Fruit fly (Drosophila melanogaster) whole organism, embryonic: ENCODE results near the gene CG14839.

Source experiments
- B-H1 ChIP-seq: fragments of 200-800 bp; sonication (Bioruptor generic); IDR thresholded peaks from 3 replicates; pipeline ENCODE4 v1.3.6; 2022; ENCODE audit warnings: missing biosample characterization, missing genetic modification characterization
- BtbVII ChIP-seq: fragments of 200-800 bp; sonication (Bioruptor generic); optimal IDR thresholded peaks from 3 replicates; lab custom pipeline; 2017; ENCODE audit warnings: missing biosample characterization, mild to moderate bottlenecking, missing genetic modification characterization
- CG1024 ChIP-seq: fragments of 200-800 bp; sonication (Bioruptor generic); IDR thresholded peaks from 2 replicates; pipeline ENCODE4 v1.3.6; 2022; ENCODE audit warnings: missing biosample characterization, missing genetic modification characterization
- CG10959 ChIP-seq: fragments of 200-800 bp; sonication (Bioruptor generic); IDR thresholded peaks from 2 replicates; pipeline ENCODE4 v1.3.6; 2022; ENCODE audit warnings: missing biosample characterization, missing genetic modification characterization
- CG11504 ChIP-seq: fragments of 200-800 bp; sonication (Bioruptor generic); optimal IDR thresholded peaks from 3 replicates; lab custom pipeline; 2019; ENCODE audit warnings: missing biosample characterization, mild to moderate bottlenecking, missing genetic modification characterization, moderate library complexity
- CG12071 ChIP-seq: fragments of 200-800 bp; sonication (Bioruptor generic); optimal IDR thresholded peaks from 3 replicates; lab custom pipeline; 2018; ENCODE audit warnings: missing biosample characterization, mild to moderate bottlenecking, missing genetic modification characterization
- CG12769 ChIP-seq: fragments of 200-800 bp; sonication (Bioruptor generic); optimal IDR thresholded peaks from 2 replicates; lab custom pipeline; 2019; ENCODE audit warnings: missing biosample characterization, mild to moderate bottlenecking, missing genetic modification characterization, moderate library complexity
- CG13424 ChIP-seq: fragments of 200-800 bp; sonication (Bioruptor generic); optimal IDR thresholded peaks from 2 replicates; lab custom pipeline; 2019; ENCODE audit warnings: missing biosample characterization, mild to moderate bottlenecking, missing genetic modification characterization, moderate library complexity
- CG13624 ChIP-seq: fragments of 200-800 bp; sonication (Bioruptor generic); optimal IDR thresholded peaks from 2 replicates; lab custom pipeline; 2016; ENCODE audit warnings: missing biosample characterization, missing genetic modification characterization
- CG15073 ChIP-seq: fragments of 200-800 bp; sonication (Bioruptor generic); optimal IDR thresholded peaks from 2 replicates; lab custom pipeline; 2016; ENCODE audit warnings: missing biosample characterization, missing genetic modification characterization
- CG17186 ChIP-seq: fragments of 200-800 bp; sonication (Bioruptor generic); optimal IDR thresholded peaks from 3 replicates; lab custom pipeline; 2017; ENCODE audit warnings: missing biosample characterization, missing genetic modification reagents, missing genetic modification characterization
- CG17612 ChIP-seq: fragments of 200-800 bp; sonication (Bioruptor generic); IDR thresholded peaks from 2 replicates; pipeline ENCODE4 v1.3.6; 2022; ENCODE audit warnings: missing biosample characterization, missing genetic modification characterization
- CG17802 ChIP-seq: fragments of 200-800 bp; sonication (Bioruptor generic); optimal IDR thresholded peaks from 2 replicates; lab custom pipeline; 2018; ENCODE audit warnings: missing biosample characterization, mild to moderate bottlenecking, missing genetic modification characterization, moderate library complexity
- CG2678 ChIP-seq: fragments of 200-800 bp; sonication (Bioruptor generic); optimal IDR thresholded peaks from 3 replicates; lab custom pipeline; 2019; ENCODE audit warnings: missing biosample characterization, mild to moderate bottlenecking, missing genetic modification characterization, moderate library complexity
- CG30403 ChIP-seq: fragments of 200-800 bp; sonication (Bioruptor generic); optimal IDR thresholded peaks from 3 replicates; lab custom pipeline; 2016; ENCODE audit warnings: missing biosample characterization, missing genetic modification characterization
- CG4360 ChIP-seq: fragments of 200-800 bp; sonication (Bioruptor generic); IDR thresholded peaks from 2 replicates; pipeline ENCODE4 v1.3.6; 2022; ENCODE audit warnings: missing biosample characterization, missing genetic modification characterization
- CG6254 ChIP-seq: fragments of 200-800 bp; sonication (Bioruptor generic); optimal IDR thresholded peaks from 3 replicates; lab custom pipeline; 2017; ENCODE audit warnings: mild to moderate bottlenecking, missing biosample characterization, missing genetic modification reagents, missing genetic modification characterization
- CG6654 ChIP-seq: fragments of 200-800 bp; sonication (Bioruptor generic); optimal IDR thresholded peaks from 2 replicates; lab custom pipeline; 2017; ENCODE audit warnings: missing biosample characterization, mild to moderate bottlenecking, missing genetic modification characterization
- CG6813 ChIP-seq: fragments of 200-800 bp; sonication (Bioruptor generic); optimal IDR thresholded peaks from 2 replicates; lab custom pipeline; 2017; ENCODE audit warnings: missing biosample characterization, missing genetic modification characterization, mild to moderate bottlenecking, moderate library complexity, missing genetic modification reagents
- CG7556 ChIP-seq: fragments of 200-800 bp; sonication (Bioruptor generic); optimal IDR thresholded peaks from 2 replicates; lab custom pipeline; 2017; ENCODE audit warnings: missing biosample characterization, mild to moderate bottlenecking, missing genetic modification characterization
- CG7745 ChIP-seq: fragments of 200-800 bp; sonication (Bioruptor generic); optimal IDR thresholded peaks from 2 replicates; lab custom pipeline; 2018; ENCODE audit warnings: missing biosample characterization, mild to moderate bottlenecking, missing genetic modification characterization, moderate library complexity
- CG9215 ChIP-seq: fragments of 200-800 bp; sonication (Bioruptor generic); IDR thresholded peaks from 2 replicates; pipeline ENCODE4 v1.3.6; 2022; ENCODE audit warnings: missing biosample characterization, missing genetic modification characterization
- CG9437 ChIP-seq: fragments of 200-800 bp; sonication (Bioruptor generic); optimal IDR thresholded peaks from 2 replicates; lab custom pipeline; 2018; ENCODE audit warnings: missing biosample characterization, mild to moderate bottlenecking, missing genetic modification characterization
- CTCF ChIP-seq: fragments of 200-800 bp; sonication (Bioruptor generic); optimal IDR thresholded peaks from 2 replicates; lab custom pipeline; 2017; ENCODE audit warnings: missing biosample characterization, mild to moderate bottlenecking, missing genetic modification characterization, moderate library complexity
- CkIIα-i1 ChIP-seq: fragments of 200-800 bp; sonication (Bioruptor generic); IDR thresholded peaks from 2 replicates; pipeline ENCODE4 v1.3.6; 2022; ENCODE audit warnings: missing biosample characterization, missing genetic modification characterization
- D ChIP-seq, 2 experiments: fragments of 200-800 bp in 1 of 2; fragments of >200 bp in 1 of 2; sonication (Bioruptor generic) in 1 of 2; optimal IDR thresholded peaks; 2 replicates in 1 of 2; 3 replicates in 1 of 2; lab custom pipeline; 2017; ENCODE audit warnings: mild to moderate bottlenecking in 1 of 2, missing biosample characterization in 1 of 2, missing genetic modification characterization in 1 of 2, missing genetic modification reagents in 1 of 2
- Dp ChIP-seq: fragments of 200-800 bp; sonication (Bioruptor generic); optimal IDR thresholded peaks from 2 replicates; lab custom pipeline; 2018; ENCODE audit warnings: missing biosample characterization, mild to moderate bottlenecking, missing genetic modification characterization, moderate library complexity
- GATAe ChIP-seq: fragments of 200-800 bp; sonication (Bioruptor generic); conservative IDR thresholded peaks from 2 replicates; pipeline ENCODE4 v1.3.6; 2022; ENCODE audit warnings: missing biosample characterization, missing genetic modification characterization
- HLH3B ChIP-seq: fragments of 200-800 bp; sonication (Bioruptor generic); IDR thresholded peaks from 2 replicates; pipeline ENCODE4 v1.3.6; 2022; ENCODE audit warnings: missing biosample characterization, missing genetic modification characterization
- Hsf ChIP-seq: fragments of 200-800 bp; sonication (Bioruptor generic); optimal IDR thresholded peaks from 3 replicates; lab custom pipeline; 2016; ENCODE audit warnings: missing biosample characterization, missing genetic modification characterization
- MESR4 ChIP-seq: fragments of 200-800 bp; sonication (Bioruptor generic); optimal IDR thresholded peaks from 2 replicates; lab custom pipeline; 2018; ENCODE audit warnings: missing biosample characterization, mild to moderate bottlenecking, missing genetic modification characterization, moderate library complexity
- Meics ChIP-seq: fragments of 200-800 bp; sonication (Bioruptor generic); optimal IDR thresholded peaks from 2 replicates; lab custom pipeline; 2017; ENCODE audit warnings: missing biosample characterization, mild to moderate bottlenecking, missing genetic modification characterization
- Optix ChIP-seq: fragments of 200-800 bp; sonication (Bioruptor generic); IDR thresholded peaks from 3 replicates; pipeline ENCODE4 v1.3.6; 2022; ENCODE audit warnings: missing biosample characterization, missing genetic modification characterization
- Six4 ChIP-seq: fragments of 200-800 bp; sonication (Bioruptor generic); optimal IDR thresholded peaks from 2 replicates; lab custom pipeline; 2016; ENCODE audit warnings: missing biosample characterization, missing genetic modification characterization
- Spps ChIP-seq: fragments of 200-800 bp; sonication (Bioruptor generic); optimal IDR thresholded peaks from 2 replicates; lab custom pipeline; 2018; ENCODE audit warnings: missing biosample characterization, mild to moderate bottlenecking, missing genetic modification characterization
- Usf ChIP-seq: fragments of 200-800 bp; sonication (Bioruptor generic); optimal IDR thresholded peaks from 2 replicates; lab custom pipeline; 2017; ENCODE audit warnings: missing genotype, missing biosample characterization, missing genetic modification characterization
- al ChIP-seq: fragments of 200-800 bp; sonication (Bioruptor generic); IDR thresholded peaks from 2 replicates; pipeline ENCODE4 v1.3.6; 2022; ENCODE audit warnings: missing biosample characterization, missing genetic modification characterization
- disco-r ChIP-seq: fragments of 200-800 bp; sonication (Bioruptor generic); optimal IDR thresholded peaks from 2 replicates; lab custom pipeline; 2016; ENCODE audit warnings: missing biosample characterization, missing genetic modification characterization
- hb ChIP-seq: fragments of 200-800 bp; sonication (Bioruptor generic); IDR thresholded peaks from 3 replicates; pipeline ENCODE4 v1.3.6; 2022; ENCODE audit warnings: missing biosample characterization, missing genetic modification characterization; ENCODE audit not compliant: partially characterized antibody
- ind ChIP-seq: fragments of 200-800 bp; sonication (Bioruptor generic); optimal IDR thresholded peaks from 3 replicates; lab custom pipeline; 2016; ENCODE audit warnings: missing biosample characterization, missing genetic modification characterization
- jumu ChIP-seq: fragments of 200-800 bp; sonication (Bioruptor generic); optimal IDR thresholded peaks from 3 replicates; lab custom pipeline; 2016; ENCODE audit warnings: missing biosample characterization, missing genetic modification characterization
- ken ChIP-seq: fragments of 200-800 bp; sonication (Bioruptor generic); IDR thresholded peaks from 3 replicates; pipeline ENCODE4 v1.3.6; 2022; ENCODE audit warnings: missing biosample characterization, missing genetic modification characterization
- kni ChIP-seq: fragments of 200-800 bp; sonication (Bioruptor generic); optimal IDR thresholded peaks from 3 replicates; lab custom pipeline; 2017; ENCODE audit warnings: mild to moderate bottlenecking, missing biosample characterization, missing genetic modification reagents, missing genetic modification characterization
- p53 ChIP-seq: fragments of 200-800 bp; sonication (Bioruptor generic); optimal IDR thresholded peaks from 2 replicates; lab custom pipeline; 2016; ENCODE audit warnings: missing biosample characterization, missing genetic modification characterization
- repo ChIP-seq: fragments of 200-800 bp; sonication (Bioruptor generic); optimal IDR thresholded peaks from 2 replicates; lab custom pipeline; 2016; ENCODE audit warnings: missing biosample characterization, missing genetic modification characterization
- sc ChIP-seq, 3 experiments: fragments of >200 bp in 2 of 3; fragments of 200-800 bp in 1 of 3; sonication (Bioruptor generic) in 1 of 3; optimal IDR thresholded peaks; 2 replicates in 2 of 3; 3 replicates in 1 of 3; lab custom pipeline; 2017; ENCODE audit warnings: mild to moderate bottlenecking in 1 of 3, missing biosample characterization in 1 of 3, missing genetic modification characterization in 1 of 3, missing genetic modification reagents in 1 of 3
- seq ChIP-seq: fragments of 200-800 bp; sonication (Bioruptor generic); IDR thresholded peaks from 2 replicates; pipeline ENCODE4 v1.3.6; 2022; ENCODE audit warnings: missing biosample characterization, missing genetic modification characterization
- sisA ChIP-seq: fragments of 200-800 bp; sonication (Bioruptor generic); IDR thresholded peaks from 2 replicates; pipeline ENCODE4 v1.3.6; 2022; ENCODE audit warnings: missing biosample characterization, missing genetic modification characterization
- vvl ChIP-seq: fragments of 200-800 bp; sonication (Bioruptor generic); IDR thresholded peaks from 2 replicates; pipeline ENCODE4 v1.3.6; 2022; ENCODE audit warnings: missing biosample characterization, missing genetic modification characterization
- zf30C ChIP-seq: fragments of 200-800 bp; sonication (Bioruptor generic); optimal IDR thresholded peaks from 3 replicates; lab custom pipeline; 2018; ENCODE audit warnings: missing biosample characterization, mild to moderate bottlenecking, missing genetic modification characterization

The CG14839 gene

dm6 chr3R:14283754-14284421, 21.7 kb downstream of the CG14839 start (continued):
- peak; percentile 99 for TF ChIP-seq CG2678 (tag; lab: Kevin White, UChicago)
- peak; percentile 92 for TF ChIP-seq zf30C (GFP tag; lab: Kevin White, UChicago)
- peak; percentile 95 for TF ChIP-seq CG6254 (GFP tag; lab: Kevin White, UChicago)
- no peak for TF ChIP-seq CkIIα-i1 (GFP tag; lab: Robert Waterston, UW)
- TF ChIP-seq CG30403 (GFP tag; lab: Kevin White, UChicago): peak; percentile 99
- TF ChIP-seq jumu (GFP tag; lab: Kevin White, UChicago): peak; percentile 90
- TF ChIP-seq CG7556 (GFP tag; lab: Kevin White, UChicago): peak; percentile 99
- peak; percentile 90 for TF ChIP-seq disco-r (GFP tag; lab: Kevin White, UChicago)
- peak; percentile 74 for TF ChIP-seq D (optimal IDR thresholded peaks at IDR 0.05; lab: Kevin White, UChicago)
- peak; percentile 97 for TF ChIP-seq D (GFP tag; optimal IDR thresholded peaks at IDR 0.05; lab: Kevin White, UChicago)
- no peak for TF ChIP-seq HLH3B (GFP tag; lab: Robert Waterston, UW)
- TF ChIP-seq seq: no peak
- peak; percentile 90 for TF ChIP-seq CG6654 (GFP tag; lab: Kevin White, UChicago)
- TF ChIP-seq CTCF (GFP tag; lab: Kevin White, UChicago): peak; percentile 73
- peak; percentile 93 for TF ChIP-seq kni (GFP tag; lab: Kevin White, UChicago)
- TF ChIP-seq Dp (GFP tag; lab: Kevin White, UChicago): peak; percentile 27
- TF ChIP-seq Hsf (GFP tag; lab: Kevin White, UChicago): peak; percentile 99
- TF ChIP-seq repo (GFP tag; lab: Kevin White, UChicago): peak; percentile 83
- no peak for TF ChIP-seq GATAe (GFP tag; lab: Robert Waterston, UW)
- TF ChIP-seq CG1024 (GFP tag; lab: Robert Waterston, UW): no peak
- peak; percentile 98 for TF ChIP-seq CG11504 (tag; lab: Kevin White, UChicago)
- TF ChIP-seq CG13424 (tag; lab: Kevin White, UChicago): peak; percentile 99
- TF ChIP-seq MESR4 (GFP tag; lab: Kevin White, UChicago): peak; percentile 73
- TF ChIP-seq p53 (GFP tag; lab: Kevin White, UChicago): peak; percentile 51
- TF ChIP-seq CG15073 (GFP tag; lab: Kevin White, UChicago): peak; percentile 84
- TF ChIP-seq CG9437 (GFP tag; lab: Kevin White, UChicago): peak; percentile 95
- TF ChIP-seq BtbVII (GFP tag; lab: Kevin White, UChicago): peak; percentile 98
- no peak for TF ChIP-seq al
- no peak for TF ChIP-seq CG17612 (GFP tag; lab: Robert Waterston, UW)
- TF ChIP-seq sisA (GFP tag; lab: Robert Waterston, UW): no peak
- TF ChIP-seq hb (GFP tag; lab: Robert Waterston, UW): no peak
- no peak for TF ChIP-seq sc (optimal IDR thresholded peaks at IDR 0.05; lab: Kevin White, UChicago)
- TF ChIP-seq sc (GFP tag; optimal IDR thresholded peaks at IDR 0.05; lab: Kevin White, UChicago): peak; percentile 98
- TF ChIP-seq CG17802: peak; percentile 90
- no peak for TF ChIP-seq CG9215
- peak; percentile 98 for TF ChIP-seq CG12071
- peak; percentile 94 for TF ChIP-seq CG13624 (GFP tag; lab: Kevin White, UChicago)
- TF ChIP-seq Optix (GFP tag; lab: Robert Waterston, UW): no peak
- peak; percentile 98 for TF ChIP-seq CG12769 (tag; lab: Kevin White, UChicago)
- TF ChIP-seq Spps (tag; lab: Kevin White, UChicago): peak; percentile 96
- peak; percentile 99 for TF ChIP-seq Meics
- no peak for TF ChIP-seq vvl
- peak; percentile 83 for TF ChIP-seq CG7745 (tag; lab: Kevin White, UChicago)
- TF ChIP-seq CG6813 (GFP tag; lab: Kevin White, UChicago): peak; percentile 98
- TF ChIP-seq ken (GFP tag; lab: Robert Waterston, UW): no peak
- no peak for TF ChIP-seq CG10959 (GFP tag; lab: Robert Waterston, UW)
- TF ChIP-seq Usf (GFP tag; lab: Kevin White, UChicago): peak; percentile 97
- TF ChIP-seq ind (GFP tag; lab: Kevin White, UChicago): peak; percentile 98
- peak; percentile 94 for TF ChIP-seq CG17186 (GFP tag; lab: Kevin White, UChicago)
- no peak for TF ChIP-seq B-H1
- peak; percentile 98 for TF ChIP-seq Six4 (GFP tag; lab: Kevin White, UChicago)
- TF ChIP-seq CG4360 (GFP tag; lab: Robert Waterston, UW): no peak
